Fruit fly (Drosophila melanogaster) whole organism, embryonic: ENCODE results near the gene CG32075.

Source experiments
- Atf6 ChIP-seq: fragments of 200-800 bp; sonication (Bioruptor generic); IDR thresholded peaks from 2 replicates; pipeline ENCODE4 v1.3.6; 2022; ENCODE audit warnings: missing biosample characterization, missing genetic modification characterization
- Blimp-1 ChIP-seq: fragments of 200-800 bp; sonication (Bioruptor generic); optimal IDR thresholded peaks from 3 replicates; lab custom pipeline; 2018; ENCODE audit warnings: missing biosample characterization, missing genetic modification characterization, mild to moderate bottlenecking, moderate library complexity, missing genetic modification reagents
- CG10462 ChIP-seq: fragments of 200-800 bp; sonication (Bioruptor generic); optimal IDR thresholded peaks from 2 replicates; lab custom pipeline; 2016; ENCODE audit warnings: missing biosample characterization, missing genetic modification characterization
- CG13424 ChIP-seq: fragments of 200-800 bp; sonication (Bioruptor generic); optimal IDR thresholded peaks from 2 replicates; lab custom pipeline; 2019; ENCODE audit warnings: missing biosample characterization, mild to moderate bottlenecking, missing genetic modification characterization, moderate library complexity
- CG16815 ChIP-seq: fragments of 200-800 bp; sonication (Bioruptor generic); optimal IDR thresholded peaks from 3 replicates; lab custom pipeline; 2017; ENCODE audit warnings: missing biosample characterization, mild to moderate bottlenecking, missing genetic modification characterization
- CG17328 ChIP-seq: fragments of 200-800 bp; sonication (Bioruptor generic); IDR thresholded peaks from 2 replicates; pipeline ENCODE4 v1.3.6; 2022; ENCODE audit warnings: missing biosample characterization, missing genetic modification characterization
- CG17568 ChIP-seq: fragments of 200-800 bp; sonication (Bioruptor generic); optimal IDR thresholded peaks from 2 replicates; lab custom pipeline; 2018; ENCODE audit warnings: missing biosample characterization, mild to moderate bottlenecking, missing genetic modification characterization, moderate library complexity
- CG2889 ChIP-seq: fragments of 200-800 bp; sonication (Bioruptor generic); IDR thresholded peaks from 3 replicates; pipeline ENCODE4 v1.3.6; 2022; ENCODE audit warnings: missing biosample characterization, missing genetic modification characterization
- CG30020 ChIP-seq: fragments of 200-800 bp; optimal IDR thresholded peaks from 2 replicates; lab custom pipeline; 2019; ENCODE audit warnings: missing biosample characterization, mild to moderate bottlenecking, missing genetic modification characterization, moderate library complexity
- CG42726 ChIP-seq: fragments of 200-800 bp; sonication (Bioruptor generic); IDR thresholded peaks from 2 replicates; pipeline ENCODE4 v1.3.6; 2022; ENCODE audit warnings: missing biosample characterization, missing genetic modification characterization; ENCODE audit not compliant: partially characterized antibody
- CG4424 ChIP-seq: fragments of 200-800 bp; sonication (Bioruptor generic); optimal IDR thresholded peaks from 3 replicates; lab custom pipeline; 2016; ENCODE audit warnings: missing biosample characterization, missing genetic modification characterization
- CG5245 ChIP-seq: fragments of 200-800 bp; sonication (Bioruptor generic); optimal IDR thresholded peaks from 3 replicates; lab custom pipeline; 2016; ENCODE audit warnings: missing biosample characterization, missing genetic modification characterization
- CG7556 ChIP-seq: fragments of 200-800 bp; sonication (Bioruptor generic); optimal IDR thresholded peaks from 2 replicates; lab custom pipeline; 2017; ENCODE audit warnings: missing biosample characterization, mild to moderate bottlenecking, missing genetic modification characterization
- CG7745 ChIP-seq: fragments of 200-800 bp; sonication (Bioruptor generic); optimal IDR thresholded peaks from 2 replicates; lab custom pipeline; 2018; ENCODE audit warnings: missing biosample characterization, mild to moderate bottlenecking, missing genetic modification characterization, moderate library complexity
- CG7839 ChIP-seq: fragments of 200-800 bp; sonication (Bioruptor generic); optimal IDR thresholded peaks from 3 replicates; lab custom pipeline; 2018; ENCODE audit warnings: missing biosample characterization, mild to moderate bottlenecking, missing genetic modification characterization, moderate library complexity
- CG7987 ChIP-seq: fragments of 200-800 bp; sonication (Bioruptor generic); optimal IDR thresholded peaks from 2 replicates; lab custom pipeline; 2018; ENCODE audit warnings: missing biosample characterization, mild to moderate bottlenecking, missing genetic modification characterization, moderate library complexity
- CG8388 ChIP-seq: fragments of 200-800 bp; sonication (Bioruptor generic); optimal IDR thresholded peaks from 2 replicates; lab custom pipeline; 2019; ENCODE audit warnings: missing biosample characterization, mild to moderate bottlenecking, missing genetic modification characterization, moderate library complexity
- CTCF ChIP-seq: fragments of 200-800 bp; sonication (Bioruptor generic); optimal IDR thresholded peaks from 2 replicates; lab custom pipeline; 2017; ENCODE audit warnings: missing biosample characterization, mild to moderate bottlenecking, missing genetic modification characterization, moderate library complexity
- CrebB ChIP-seq: fragments of 200-800 bp; sonication (Bioruptor generic); optimal IDR thresholded peaks from 3 replicates; lab custom pipeline; 2018; ENCODE audit warnings: missing biosample characterization, mild to moderate bottlenecking, missing genetic modification characterization
- Ets65A ChIP-seq: fragments of 200-800 bp; sonication (Bioruptor generic); peaks from one replicate; lab custom pipeline; 2016; ENCODE audit warnings: missing biosample characterization, missing genetic modification characterization
- H2.0 ChIP-seq: fragments of 200-800 bp; sonication (Bioruptor generic); IDR thresholded peaks from 2 replicates; pipeline ENCODE4 v1.3.6; 2022; ENCODE audit warnings: missing biosample characterization, missing genetic modification characterization
- HLH54F ChIP-seq: fragments of 200-800 bp; sonication (Bioruptor generic); optimal IDR thresholded peaks from 3 replicates; lab custom pipeline; 2016; ENCODE audit warnings: missing biosample characterization, missing genetic modification characterization
- Hey ChIP-seq: fragments of 200-800 bp; sonication (Bioruptor generic); optimal IDR thresholded peaks from 3 replicates; lab custom pipeline; 2018; ENCODE audit warnings: missing biosample characterization, mild to moderate bottlenecking, missing genetic modification characterization
- HmgZ ChIP-seq: fragments of 200-800 bp; sonication (Bioruptor generic); optimal IDR thresholded peaks from 2 replicates; lab custom pipeline; 2018; ENCODE audit warnings: missing biosample characterization, mild to moderate bottlenecking, missing genetic modification characterization
- Hmr ChIP-seq: fragments of 200-800 bp; sonication (Bioruptor generic); optimal IDR thresholded peaks from 3 replicates; lab custom pipeline; 2017; ENCODE audit warnings: mild to moderate bottlenecking, missing biosample characterization, missing genetic modification reagents, missing genetic modification characterization
- Kr ChIP-seq: fragments of 200-800 bp; sonication (Bioruptor generic); optimal IDR thresholded peaks from 2 replicates; lab custom pipeline; 2017; ENCODE audit warnings: missing biosample characterization, mild to moderate bottlenecking, missing genetic modification characterization
- Lhr ChIP-seq: fragments of 200-800 bp; sonication (Bioruptor generic); optimal IDR thresholded peaks from 3 replicates; lab custom pipeline; 2017; ENCODE audit warnings: mild to moderate bottlenecking, missing biosample characterization, missing genetic modification reagents, missing genetic modification characterization
- Max ChIP-seq: fragments of 200-800 bp; sonication (Bioruptor generic); optimal IDR thresholded peaks from 2 replicates; lab custom pipeline; 2016; ENCODE audit warnings: missing biosample characterization, mild to moderate bottlenecking, missing genetic modification characterization
- YL-1 ChIP-seq: fragments of 200-800 bp; sonication (Bioruptor generic); optimal IDR thresholded peaks from 3 replicates; lab custom pipeline; 2017; ENCODE audit warnings: missing biosample characterization, mild to moderate bottlenecking, missing genetic modification characterization
- bab2 ChIP-seq: fragments of 200-800 bp; sonication (Bioruptor generic); optimal IDR thresholded peaks from 2 replicates; lab custom pipeline; 2016; ENCODE audit warnings: missing biosample characterization, missing genetic modification characterization
- chif ChIP-seq, 2 experiments: fragments of 200-800 bp; sonication (Bioruptor generic); optimal IDR thresholded peaks; 3 replicates each; lab custom pipeline; 2016; ENCODE audit warnings: missing biosample characterization in 2 of 2, missing genetic modification characterization in 2 of 2
- chinmo ChIP-seq: fragments of 200-800 bp; sonication (Bioruptor generic); IDR thresholded peaks from 4 replicates; pipeline ENCODE4 v1.3.6; 2022; ENCODE audit warnings: missing biosample characterization, missing genetic modification characterization; ENCODE audit not compliant: partially characterized antibody
- dan ChIP-seq: fragments of 200-800 bp; sonication (Bioruptor generic); IDR thresholded peaks from 2 replicates; pipeline ENCODE4 v1.3.6; 2022; ENCODE audit warnings: missing biosample characterization, missing genetic modification characterization
- dati ChIP-seq: fragments of 200-800 bp; sonication (Bioruptor generic); IDR thresholded peaks from 2 replicates; pipeline ENCODE4 v1.3.6; 2022; ENCODE audit warnings: missing biosample characterization, missing genetic modification characterization
- ewg ChIP-seq: fragments of 200-800 bp; sonication (Bioruptor generic); optimal IDR thresholded peaks from 3 replicates; lab custom pipeline; 2017; ENCODE audit warnings: mild to moderate bottlenecking, missing biosample characterization, missing genetic modification reagents, missing genetic modification characterization
- exex ChIP-seq: fragments of 200-800 bp; sonication (Bioruptor generic); optimal IDR thresholded peaks from 4 replicates; lab custom pipeline; 2018; ENCODE audit warnings: missing biosample characterization, mild to moderate bottlenecking, missing genetic modification characterization, moderate library complexity
- fd96Cb ChIP-seq: fragments of 200-800 bp; sonication (Bioruptor generic); optimal IDR thresholded peaks from 2 replicates; lab custom pipeline; 2018; ENCODE audit warnings: missing biosample characterization, mild to moderate bottlenecking, missing genetic modification characterization, moderate library complexity
- hkb ChIP-seq, 2 experiments: fragments of 200-800 bp in 1 of 2; fragments of >200 bp in 1 of 2; sonication (Bioruptor generic) in 1 of 2; IDR thresholded peaks in 1 of 2; optimal IDR thresholded peaks in 1 of 2; 2 replicates each; pipeline versions ENCODE4 v1.3.6 to Lab custom; 2017 to 2022; ENCODE audit warnings: missing biosample characterization in 1 of 2, missing genetic modification characterization in 1 of 2
- inv ChIP-seq: fragments of 200-800 bp; sonication (Bioruptor generic); IDR thresholded peaks from 2 replicates; pipeline ENCODE4 v1.3.6; 2022; ENCODE audit warnings: missing biosample characterization, missing genetic modification characterization; ENCODE audit not compliant: partially characterized antibody
- jing ChIP-seq: fragments of 200-800 bp; sonication (Bioruptor generic); optimal IDR thresholded peaks from 2 replicates; lab custom pipeline; 2018; ENCODE audit warnings: missing biosample characterization, mild to moderate bottlenecking, missing genetic modification characterization
- ken ChIP-seq: fragments of 200-800 bp; sonication (Bioruptor generic); IDR thresholded peaks from 3 replicates; pipeline ENCODE4 v1.3.6; 2022; ENCODE audit warnings: missing biosample characterization, missing genetic modification characterization
- lov ChIP-seq, 2 experiments: fragments of 200-800 bp in 1 of 2; fragments of >200 bp in 1 of 2; sonication (Bioruptor generic) in 1 of 2; IDR thresholded peaks in 1 of 2; optimal IDR thresholded peaks in 1 of 2; 2 replicates in 1 of 2; 3 replicates in 1 of 2; pipeline versions ENCODE4 v1.3.6 to Lab custom; 2017 to 2022; ENCODE audit warnings: missing biosample characterization in 1 of 2, missing genetic modification characterization in 1 of 2
- luna ChIP-seq: fragments of 200-800 bp; sonication (Bioruptor generic); optimal IDR thresholded peaks from 2 replicates; lab custom pipeline; 2016; ENCODE audit warnings: missing biosample characterization, missing genetic modification characterization
- slou ChIP-seq: fragments of 200-800 bp; sonication (Bioruptor generic); optimal IDR thresholded peaks from 3 replicates; lab custom pipeline; 2016; ENCODE audit warnings: missing biosample characterization, missing genetic modification characterization
- ssp ChIP-seq: fragments of 200-800 bp; sonication (Bioruptor generic); IDR thresholded peaks from 2 replicates; pipeline ENCODE4 v1.3.6; 2022; ENCODE audit warnings: missing biosample characterization, missing genetic modification characterization
- tap ChIP-seq: fragments of 200-800 bp; optimal IDR thresholded peaks from 3 replicates; lab custom pipeline; 2019; ENCODE audit warnings: missing biosample characterization, mild to moderate bottlenecking, missing genetic modification characterization, moderate library complexity
- tin ChIP-seq: fragments of 200-800 bp; sonication (Bioruptor generic); optimal IDR thresholded peaks from 3 replicates; lab custom pipeline; 2016; ENCODE audit warnings: missing biosample characterization, missing genetic modification characterization
- tio ChIP-seq: fragments of 200-800 bp; sonication (Bioruptor generic); optimal IDR thresholded peaks from 2 replicates; lab custom pipeline; 2017; ENCODE audit warnings: missing biosample characterization, missing genetic modification characterization, inconsistent platforms
- tll ChIP-seq, 2 experiments: fragments of 200-800 bp in 1 of 2; fragments of >200 bp in 1 of 2; sonication (Bioruptor generic) in 1 of 2; optimal IDR thresholded peaks; 2 replicates each; lab custom pipeline; 2017 to 2019; ENCODE audit warnings: missing biosample characterization in 2 of 2, missing genetic modification characterization in 2 of 2, mild to moderate bottlenecking in 1 of 2, moderate library complexity in 1 of 2
- wek ChIP-seq: fragments of 200-800 bp; sonication (Bioruptor generic); optimal IDR thresholded peaks from 3 replicates; lab custom pipeline; 2018; ENCODE audit warnings: missing biosample characterization, mild to moderate bottlenecking, missing genetic modification characterization, moderate library complexity

Gene CG32075

DNA sequence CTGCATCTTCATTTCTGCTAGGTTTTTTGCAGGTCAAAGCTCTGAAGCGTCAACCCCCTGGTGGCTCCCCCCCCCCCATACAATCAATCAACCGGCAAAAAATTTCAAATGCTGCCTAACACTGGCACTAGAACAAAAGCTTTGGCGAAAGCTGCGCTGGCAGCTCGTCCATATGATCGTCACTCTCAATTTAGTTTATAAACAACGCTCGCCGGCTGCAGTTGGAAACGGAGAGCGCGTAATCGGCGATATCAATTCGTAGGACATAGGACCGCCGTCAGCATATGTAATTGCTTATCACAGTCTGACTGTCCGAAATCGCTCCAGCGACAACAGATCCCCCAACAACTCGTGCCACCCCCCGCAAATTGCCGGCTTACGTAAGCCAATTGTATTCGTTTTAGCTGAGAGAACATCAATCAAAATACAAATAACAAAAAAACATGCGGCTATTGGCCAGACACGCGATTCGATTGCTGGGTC is 5.7 kb upstream of the CG32075 start, which contains the start of gene Mocs1 (continued):
- TF ChIP-seq chinmo (GFP tag; lab: Robert Waterston, UW) (peak; percentile 88; the same call in 3 of the 4 replicates), tin (GFP tag; lab: Kevin White, UChicago) (no peak), CG10462 (GFP tag; lab: Kevin White, UChicago) (no peak), slou (no peak), Ets65A (GFP tag; lab: Kevin White, UChicago) (no peak), fd96Cb (tag; lab: Kevin White, UChicago) (no peak), jing (GFP tag; lab: Kevin White, UChicago) (no peak), CG30020 (tag; lab: Kevin White, UChicago) (no peak), HLH54F (GFP tag; lab: Kevin White, UChicago) (no peak), CG4424 (GFP tag; lab: Kevin White, UChicago) (no peak), tio (GFP tag; lab: Kevin White, UChicago) (no peak), CG7987 (no peak), CrebB (tag; lab: Kevin White, UChicago) (no peak), H2.0 (no peak), ewg (no peak), wek (no peak), YL-1 (no peak), dati (no peak), HmgZ (tag; lab: Kevin White, UChicago) (peak; percentile 38), ken (GFP tag; lab: Robert Waterston, UW) (no peak), dan (no peak), CG42726 (peak; percentile 26; the same call in 1 of the 2 replicates), tap (tag; lab: Kevin White, UChicago) (no peak), CG7556 (GFP tag; lab: Kevin White, UChicago) (no peak), CG7839 (tag; lab: Kevin White, UChicago) (no peak), lov (optimal IDR thresholded peaks at IDR 0.05; lab: Kevin White, UChicago) (no peak), lov (GFP tag; IDR thresholded peaks at IDR 0.05; lab: Robert Waterston, UW) (no peak), CG5245 (no peak), CG2889 (GFP tag; lab: Robert Waterston, UW) (no peak), tll (GFP tag; optimal IDR thresholded peaks at IDR 0.05; lab: Kevin White, UChicago) (no peak), CG17328 (peak; percentile 30; the same call in 1 of the 2 replicates), Kr (GFP tag; lab: Kevin White, UChicago) (no peak), Hey (tag; lab: Kevin White, UChicago) (no peak), hkb (optimal IDR thresholded peaks at IDR 0.05; lab: Kevin White, UChicago) (no peak), hkb (GFP tag; IDR thresholded peaks at IDR 0.05; lab: Robert Waterston, UW) (peak; percentile 17; the same call in 1 of the 2 replicates), CG17568 (GFP tag; lab: Kevin White, UChicago) (no peak), Lhr (GFP tag; lab: Kevin White, UChicago) (no peak), CG16815 (GFP tag; lab: Kevin White, UChicago) (no peak), Blimp-1 (GFP tag; lab: Kevin White, UChicago) (no peak), inv (GFP tag; lab: Robert Waterston, UW) (no peak), Hmr (peak; percentile 22), luna (GFP tag; lab: Kevin White, UChicago) (no peak), CTCF (GFP tag; lab: Kevin White, UChicago) (no peak), Max (no peak), exex (no peak), CG7745 (no peak), CG8388 (GFP tag; lab: Kevin White, UChicago) (no peak), ssp (no peak), CG13424 (no peak), Atf6 (GFP tag; lab: Robert Waterston, UW) (0 out of 2 replicates have a peak, but pooled peaks have one; percentile 43), bab2 (no peak), chif (GFP tag; optimal IDR thresholded peaks at IDR 0.05; lab: Kevin White, UChicago) (no peak)
